Fruit fly (Drosophila melanogaster) whole organism, pupa: ENCODE results near the gene ago.

Source experiments
- CG10348 ChIP-seq: fragments of 200-800 bp; sonication (Bioruptor generic); IDR thresholded peaks from 2 replicates; pipeline ENCODE4 v1.3.6; 2022; ENCODE audit warnings: missing biosample characterization, missing genetic modification characterization
- CG14655 ChIP-seq: fragments of 200-800 bp; sonication (Bioruptor generic); optimal IDR thresholded peaks from 3 replicates; lab custom pipeline; 2017; ENCODE audit warnings: mild to moderate bottlenecking, missing biosample characterization, missing genetic modification reagents, missing genetic modification characterization
- CG15710 ChIP-seq: fragments of 200-800 bp; sonication (Bioruptor generic); optimal IDR thresholded peaks from 2 replicates; lab custom pipeline; 2018; ENCODE audit warnings: missing biosample characterization, mild to moderate bottlenecking, missing genetic modification characterization, moderate library complexity
- CG17806 ChIP-seq: fragments of 200-800 bp; sonication (Bioruptor generic); optimal IDR thresholded peaks from 2 replicates; lab custom pipeline; 2018; ENCODE audit warnings: missing biosample characterization, mild to moderate bottlenecking, missing genetic modification characterization, moderate library complexity
- CG4496 ChIP-seq: fragments of 200-800 bp; sonication (Bioruptor generic); IDR thresholded peaks from 3 replicates; pipeline ENCODE4 v1.3.6; 2022; ENCODE audit warnings: missing biosample characterization, missing genetic modification characterization
- CG9948 ChIP-seq: fragments of 200-800 bp; sonication (Bioruptor generic); optimal IDR thresholded peaks from 2 replicates; lab custom pipeline; 2018; ENCODE audit warnings: missing biosample characterization, mild to moderate bottlenecking, missing genetic modification characterization, moderate library complexity
- EcR ChIP-seq: fragments of 200-800 bp; sonication (Bioruptor generic); optimal IDR thresholded peaks from 3 replicates; lab custom pipeline; 2019; ENCODE audit warnings: missing biosample characterization, missing genetic modification characterization, mild to moderate bottlenecking, moderate library complexity, missing genetic modification reagents
- Ets98B ChIP-seq: fragments of 200-800 bp; sonication (Bioruptor generic); IDR thresholded peaks from 2 replicates; pipeline ENCODE4 v1.3.6; 2022; ENCODE audit warnings: missing biosample characterization, missing genetic modification characterization
- fd96Ca ChIP-seq: fragments of 200-800 bp; sonication (Bioruptor generic); IDR thresholded peaks from 3 replicates; pipeline ENCODE4 v1.3.6; 2022; ENCODE audit warnings: missing biosample characterization, missing genetic modification characterization
- rn ChIP-seq: fragments of 200-800 bp; sonication (Bioruptor generic); IDR thresholded peaks from 2 replicates; pipeline ENCODE4 v1.3.6; 2022; ENCODE audit warnings: missing biosample characterization, missing genetic modification characterization

DNA sequence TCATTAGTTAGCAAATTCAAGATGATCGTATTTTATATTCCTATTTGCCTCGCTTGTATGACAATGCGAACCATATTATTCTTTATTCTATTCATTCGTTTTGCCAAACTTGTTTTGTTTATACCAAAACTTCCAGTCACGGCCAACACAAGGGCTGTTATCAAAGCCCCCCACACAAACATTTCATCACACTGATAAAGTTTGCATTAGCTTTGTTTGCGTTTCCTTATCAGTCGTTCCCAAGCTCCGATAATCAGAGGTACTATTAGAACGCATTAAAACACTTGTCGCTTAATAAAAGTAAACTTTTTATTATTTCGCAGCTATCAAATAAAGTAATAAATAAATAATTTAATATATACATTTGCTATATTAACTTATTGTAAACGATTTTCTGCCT, 39.6 kb upstream of the ago start:
- no peak for TF ChIP-seq Ets98B (GFP tag; lab: Robert Waterston, UW)
- no peak for TF ChIP-seq fd96Ca (GFP tag; lab: Robert Waterston, UW)
- no peak for TF ChIP-seq CG9948
- TF ChIP-seq CG10348 (GFP tag; lab: Robert Waterston, UW), result no peak
- TF ChIP-seq EcR (GFP tag; lab: Kevin White, UChicago), result no peak
- TF ChIP-seq CG14655 (GFP tag; lab: Kevin White, UChicago), result no peak
- no peak for TF ChIP-seq rn
- no peak for TF ChIP-seq CG17806
- TF ChIP-seq CG15710 (tag; lab: Kevin White, UChicago), result no peak
- TF ChIP-seq CG4496, result no peak
